Fruit fly (Drosophila melanogaster) whole organism, prepupa: ENCODE results near the gene TotM.

Experiments
- Blimp-1 ChIP-seq: fragments of 200-800 bp; sonication (Bioruptor generic); optimal IDR thresholded peaks from 3 replicates; lab custom pipeline; 2017; ENCODE audit warnings: missing biosample characterization, missing genetic modification characterization, mild to moderate bottlenecking, moderate library complexity, missing genetic modification reagents
- CG10631 ChIP-seq: fragments of 200-800 bp; sonication (Bioruptor generic); optimal IDR thresholded peaks from 2 replicates; lab custom pipeline; 2016; ENCODE audit warnings: missing biosample characterization, missing genetic modification characterization
- CG10669 ChIP-seq: fragments of 200-800 bp; sonication (Bioruptor generic); optimal IDR thresholded peaks from 3 replicates; lab custom pipeline; 2018; ENCODE audit warnings: missing biosample characterization, mild to moderate bottlenecking, missing genetic modification characterization, moderate library complexity
- CG11762 ChIP-seq: fragments of 200-800 bp; sonication (Bioruptor generic); optimal IDR thresholded peaks from 3 replicates; lab custom pipeline; 2016; ENCODE audit warnings: missing biosample characterization, missing genetic modification characterization; ENCODE audit not compliant: insufficient read depth
- CG11902 ChIP-seq: fragments of 200-800 bp; sonication (Bioruptor generic); optimal IDR thresholded peaks from 3 replicates; lab custom pipeline; 2016; ENCODE audit warnings: missing biosample characterization, missing genetic modification characterization
- CG15336 ChIP-seq: fragments of 200-800 bp; sonication (Bioruptor generic); IDR thresholded peaks from 2 replicates; pipeline ENCODE4 v1.3.6; 2022; ENCODE audit warnings: missing biosample characterization, missing genetic modification characterization
- CG1621 ChIP-seq: fragments of 200-800 bp; sonication (Bioruptor generic); optimal IDR thresholded peaks from 3 replicates; lab custom pipeline; 2018; ENCODE audit warnings: missing biosample characterization, mild to moderate bottlenecking, missing genetic modification characterization
- CG3032 ChIP-seq: fragments of 200-800 bp; optimal IDR thresholded peaks from 2 replicates; lab custom pipeline; 2019; ENCODE audit warnings: missing biosample characterization, mild to moderate bottlenecking, missing genetic modification characterization, moderate library complexity
- CG31627 ChIP-seq: fragments of 200-800 bp; sonication (Bioruptor generic); optimal IDR thresholded peaks from 3 replicates; lab custom pipeline; 2016; ENCODE audit warnings: missing biosample characterization, missing genetic modification characterization
- CG32006 ChIP-seq: fragments of 200-800 bp; sonication (Bioruptor generic); optimal IDR thresholded peaks from 3 replicates; lab custom pipeline; 2017; ENCODE audit warnings: missing biosample characterization, mild to moderate bottlenecking, missing genetic modification characterization
- CG34406 ChIP-seq: fragments of 200-800 bp; sonication (Bioruptor generic); optimal IDR thresholded peaks from 3 replicates; lab custom pipeline; 2016; ENCODE audit warnings: missing biosample characterization, missing genetic modification characterization
- CG4318 ChIP-seq: fragments of 200-800 bp; sonication (Bioruptor generic); optimal IDR thresholded peaks from 3 replicates; lab custom pipeline; 2017; ENCODE audit warnings: missing biosample characterization, mild to moderate bottlenecking, missing genetic modification characterization
- CG6163 ChIP-seq: fragments of 200-800 bp; sonication (Bioruptor generic); IDR thresholded peaks from 3 replicates; pipeline ENCODE4 v1.3.6; 2022; ENCODE audit warnings: missing biosample characterization, missing genetic modification characterization
- CG6276 ChIP-seq: fragments of 200-800 bp; sonication (Bioruptor generic); optimal IDR thresholded peaks from 2 replicates; lab custom pipeline; 2017; ENCODE audit warnings: missing biosample characterization, mild to moderate bottlenecking, missing genetic modification characterization
- CG6792 ChIP-seq: fragments of 200-800 bp; sonication (Bioruptor generic); optimal IDR thresholded peaks from 3 replicates; lab custom pipeline; 2016; ENCODE audit warnings: missing biosample characterization, missing genetic modification characterization
- CG6854 ChIP-seq: fragments of 200-800 bp; sonication (Bioruptor generic); optimal IDR thresholded peaks from 2 replicates; lab custom pipeline; 2017; ENCODE audit warnings: missing biosample characterization, mild to moderate bottlenecking, missing genetic modification characterization
- CG8119 ChIP-seq: fragments of 200-800 bp; sonication (Bioruptor generic); IDR thresholded peaks from 3 replicates; pipeline ENCODE4 v1.3.6; 2022; ENCODE audit warnings: missing biosample characterization, missing genetic modification characterization
- CG8319 ChIP-seq: fragments of 200-800 bp; sonication (Bioruptor generic); optimal IDR thresholded peaks from 3 replicates; lab custom pipeline; 2016; ENCODE audit warnings: missing biosample characterization, missing genetic modification characterization
- CG8632 ChIP-seq: fragments of 200-800 bp; sonication (Bioruptor generic); optimal IDR thresholded peaks from 3 replicates; lab custom pipeline; 2016; ENCODE audit warnings: missing biosample characterization, missing genetic modification characterization
- Eip75B ChIP-seq: fragments of 200-800 bp; sonication (Bioruptor generic); optimal IDR thresholded peaks from 3 replicates; lab custom pipeline; 2016; ENCODE audit warnings: missing biosample characterization, missing genetic modification characterization
- Eip93F ChIP-seq: fragments of 200-800 bp; sonication (Bioruptor generic); optimal IDR thresholded peaks from 2 replicates; lab custom pipeline; 2016; ENCODE audit warnings: missing biosample characterization, mild to moderate bottlenecking, missing genetic modification characterization
- Ets21C ChIP-seq: fragments of 200-800 bp; sonication (Bioruptor generic); optimal IDR thresholded peaks from 3 replicates; lab custom pipeline; 2016; ENCODE audit warnings: missing biosample characterization, missing genetic modification characterization
- Ets96B ChIP-seq: fragments of 200-800 bp; optimal IDR thresholded peaks from 2 replicates; lab custom pipeline; 2019; ENCODE audit warnings: missing biosample characterization, mild to moderate bottlenecking, missing genetic modification characterization, moderate library complexity
- Gug ChIP-seq: fragments of 200-800 bp; sonication (Bioruptor generic); IDR thresholded peaks from 2 replicates; pipeline ENCODE4 v1.3.6; 2022; ENCODE audit warnings: missing biosample characterization, missing genetic modification characterization
- Hr39 ChIP-seq: fragments of 200-800 bp; sonication (Bioruptor generic); optimal IDR thresholded peaks from 2 replicates; lab custom pipeline; 2016; ENCODE audit warnings: missing biosample characterization, missing genetic modification characterization
- Hr4 ChIP-seq: fragments of 200-800 bp; sonication (Bioruptor generic); optimal IDR thresholded peaks from 3 replicates; lab custom pipeline; 2016; ENCODE audit warnings: missing biosample characterization, missing genetic modification characterization
- Lpt ChIP-seq: fragments of 200-800 bp; sonication (Bioruptor generic); optimal IDR thresholded peaks from 3 replicates; lab custom pipeline; 2016; ENCODE audit warnings: missing biosample characterization, missing genetic modification characterization
- OdsH ChIP-seq: fragments of 200-800 bp; sonication (Bioruptor generic); optimal IDR thresholded peaks from 3 replicates; lab custom pipeline; 2016; ENCODE audit warnings: missing biosample characterization, missing genetic modification characterization
- Smox ChIP-seq: fragments of 200-800 bp; sonication (Bioruptor generic); optimal IDR thresholded peaks from 3 replicates; lab custom pipeline; 2016; ENCODE audit warnings: missing biosample characterization, missing genetic modification characterization
- Sox102F ChIP-seq: fragments of 200-800 bp; sonication (Bioruptor generic); optimal IDR thresholded peaks from 2 replicates; lab custom pipeline; 2016; ENCODE audit warnings: missing biosample characterization, mild to moderate bottlenecking, missing genetic modification characterization
- Sox14 ChIP-seq: fragments of 200-800 bp; sonication (Bioruptor generic); optimal IDR thresholded peaks from 3 replicates; lab custom pipeline; 2016; ENCODE audit warnings: missing biosample characterization, missing genetic modification characterization
- acj6 ChIP-seq: fragments of 200-800 bp; sonication (Bioruptor generic); optimal IDR thresholded peaks from 3 replicates; lab custom pipeline; 2016; ENCODE audit warnings: missing biosample characterization, missing genetic modification characterization
- dsx ChIP-seq: fragments of 200-800 bp; optimal IDR thresholded peaks from 3 replicates; lab custom pipeline; 2019; ENCODE audit warnings: missing biosample characterization, mild to moderate bottlenecking, missing genetic modification characterization, moderate library complexity; ENCODE audit not compliant: poor library complexity, severe bottlenecking
- eg ChIP-seq: fragments of 200-800 bp; sonication (Bioruptor generic); IDR thresholded peaks from 3 replicates; pipeline ENCODE4 v1.3.6; 2022; ENCODE audit warnings: missing biosample characterization, missing genetic modification characterization
- esn ChIP-seq: fragments of 200-800 bp; sonication (Bioruptor generic); optimal IDR thresholded peaks from 2 replicates; lab custom pipeline; 2016; ENCODE audit warnings: missing biosample characterization, mild to moderate bottlenecking, missing genetic modification characterization, moderate library complexity
- fd85E ChIP-seq: fragments of 200-800 bp; sonication (Bioruptor generic); optimal IDR thresholded peaks from 3 replicates; lab custom pipeline; 2016; ENCODE audit warnings: missing biosample characterization, missing genetic modification characterization
- lz ChIP-seq: fragments of 200-800 bp; sonication (Bioruptor generic); optimal IDR thresholded peaks from 3 replicates; lab custom pipeline; 2016; ENCODE audit warnings: missing biosample characterization, missing genetic modification characterization
- salr ChIP-seq, 2 experiments: fragments of 200-800 bp; sonication (Bioruptor generic); optimal IDR thresholded peaks; 3 replicates each; lab custom pipeline; 2016 to 2018; ENCODE audit warnings: missing biosample characterization in 2 of 2, missing genetic modification characterization in 2 of 2, mild to moderate bottlenecking in 1 of 2
- spab ChIP-seq: fragments of 200-800 bp; sonication (Bioruptor generic); optimal IDR thresholded peaks from 2 replicates; lab custom pipeline; 2017; ENCODE audit warnings: missing biosample characterization, mild to moderate bottlenecking, missing genetic modification characterization, missing genetic modification reagents
- ss ChIP-seq, 2 experiments: fragments of 200-800 bp; sonication (Bioruptor generic); optimal IDR thresholded peaks; 2 replicates in 1 of 2; 3 replicates in 1 of 2; lab custom pipeline; 2017 to 2018; ENCODE audit warnings: mild to moderate bottlenecking in 2 of 2, missing biosample characterization in 2 of 2, missing genetic modification characterization in 2 of 2, moderate library complexity in 1 of 2
- topi ChIP-seq: fragments of 200-800 bp; sonication (Bioruptor generic); optimal IDR thresholded peaks from 3 replicates; lab custom pipeline; 2016; ENCODE audit warnings: missing biosample characterization, missing genetic modification characterization
- vri ChIP-seq: fragments of 200-800 bp; sonication (Bioruptor generic); optimal IDR thresholded peaks from 3 replicates; lab custom pipeline; 2016; ENCODE audit warnings: missing biosample characterization, mild to moderate bottlenecking, missing genetic modification characterization

Gene TotM

DNA sequence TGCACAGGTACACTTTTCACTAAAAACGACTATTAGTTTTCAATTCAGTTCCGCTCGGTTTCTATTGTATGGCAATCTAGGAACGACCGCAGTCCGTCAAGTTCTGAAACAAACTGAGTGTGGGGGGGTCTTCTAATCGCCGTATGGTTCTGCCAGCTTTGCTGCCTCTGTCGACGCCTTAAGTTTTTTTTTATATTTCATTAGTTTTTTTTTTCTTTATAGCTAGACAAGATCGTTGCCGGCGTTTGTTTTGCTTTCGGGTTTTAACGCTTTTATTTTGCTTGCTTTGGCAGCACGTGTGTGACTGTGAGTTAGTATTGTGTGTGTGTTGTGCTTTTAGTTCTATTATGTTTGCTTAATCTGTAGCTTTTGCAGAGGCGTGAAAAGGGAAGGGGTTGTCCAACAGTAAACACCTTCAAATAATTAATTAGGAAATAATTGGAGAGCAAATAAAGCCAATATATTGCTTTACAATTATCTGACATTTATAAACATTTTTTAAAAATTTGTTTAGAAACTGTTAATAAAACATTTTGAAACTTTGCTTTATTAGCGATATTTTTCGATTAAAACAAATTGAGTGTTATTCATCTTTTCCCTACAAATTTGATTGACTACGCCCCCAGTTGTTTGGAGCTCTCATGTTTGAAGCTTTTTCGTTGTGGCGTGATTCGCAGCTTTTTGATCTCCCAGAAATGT is 12.6 kb downstream of the TotM start, which contains the start of gene Acsf2 (continued):
- peak; percentile 80 for TF ChIP-seq OdsH
- peak; percentile 23 for TF ChIP-seq Eip75B (GFP tag; lab: Kevin White, UChicago)
- no peak for TF ChIP-seq CG1621 (tag; lab: Kevin White, UChicago)
- peak; percentile 84 for TF ChIP-seq Lpt (GFP tag; lab: Kevin White, UChicago)
- peak; percentile 54 for TF ChIP-seq Sox14
- TF ChIP-seq CG11762 (GFP tag; lab: Kevin White, UChicago): peak; percentile 30
- TF ChIP-seq CG10669 (GFP tag; lab: Kevin White, UChicago): peak; percentile 9
- no peak for TF ChIP-seq CG6854 (GFP tag; lab: Kevin White, UChicago)
- peak; percentile 68 for TF ChIP-seq lz (GFP tag; lab: Kevin White, UChicago)
- TF ChIP-seq Hr4 (GFP tag; lab: Kevin White, UChicago): peak; percentile 87
- TF ChIP-seq Hr39 (GFP tag; lab: Kevin White, UChicago): peak; percentile 64
- TF ChIP-seq CG6163 (GFP tag; lab: Robert Waterston, UW): peak; percentile 84
- peak; percentile 48 for TF ChIP-seq Smox (GFP tag; lab: Kevin White, UChicago)
- peak; percentile 89 for TF ChIP-seq CG32006
- TF ChIP-seq CG31627 (GFP tag; lab: Kevin White, UChicago): peak; percentile 56
- TF ChIP-seq Gug (GFP tag; lab: Robert Waterston, UW): peak; percentile 95
- peak; percentile 31 for TF ChIP-seq CG6792 (GFP tag; lab: Kevin White, UChicago)

DNA sequence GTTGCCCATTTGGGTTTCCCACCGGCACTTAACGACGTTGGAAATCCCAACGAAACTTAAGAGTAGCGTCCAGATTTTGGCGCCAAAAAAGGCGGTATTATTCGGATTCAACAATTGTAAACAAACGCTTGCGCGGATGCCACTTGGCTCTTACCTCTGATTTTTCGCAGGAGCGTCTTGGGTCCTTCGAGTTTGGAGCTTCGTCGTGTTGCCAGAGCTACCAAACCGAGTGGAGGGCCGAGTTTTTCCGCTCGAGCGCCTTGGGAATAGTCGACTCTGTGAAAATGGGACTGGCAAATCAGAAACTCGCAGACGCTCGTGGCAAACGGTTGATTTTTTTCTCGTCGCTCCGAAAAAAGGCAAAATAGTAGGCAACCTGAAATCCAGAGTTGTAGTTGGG is 16.2 kb downstream of the TotM start, which contains the start of gene nompC:
Gene nompC, plus strand, starts transcription at position 301 of the 400 bp plus-strand sequence.
- TF ChIP-seq Ets96B (tag; lab: Kevin White, UChicago) (no peak), vri (GFP tag; lab: Kevin White, UChicago) (no peak), CG6276 (GFP tag; lab: Kevin White, UChicago) (no peak), CG1621 (tag; lab: Kevin White, UChicago) (no peak), topi (GFP tag; lab: Kevin White, UChicago) (no peak), spab (GFP tag; lab: Kevin White, UChicago) (no peak), CG11902 (GFP tag; lab: Kevin White, UChicago) (no peak), salr (GFP tag; optimal IDR thresholded peaks at IDR 0.05; lab: Kevin White, UChicago) (no peak), acj6 (GFP tag; lab: Kevin White, UChicago) (no peak), CG8632 (no peak), Blimp-1 (GFP tag; lab: Kevin White, UChicago) (no peak)

DNA sequence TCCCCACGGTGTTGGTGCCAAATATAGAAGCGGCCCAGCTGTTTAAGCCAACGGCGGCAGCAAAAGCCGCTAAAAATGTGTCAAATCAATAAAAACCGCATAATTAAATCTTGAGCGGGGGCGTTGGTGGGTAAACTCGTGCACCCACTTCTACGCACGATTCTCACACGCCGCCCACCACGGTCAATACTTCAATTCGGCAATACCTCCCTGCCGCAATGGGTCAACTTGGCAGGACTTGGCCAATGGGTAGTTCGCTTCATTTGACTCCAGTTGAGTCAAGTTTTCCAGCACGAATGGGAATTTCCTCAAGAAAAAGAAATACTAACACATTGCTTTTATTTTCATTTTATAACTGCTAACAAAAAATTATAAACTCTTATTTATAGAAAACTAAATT is 18.9 kb downstream of the TotM start:
- TF ChIP-seq acj6 (GFP tag; lab: Kevin White, UChicago): no peak
- TF ChIP-seq CG11902 (GFP tag; lab: Kevin White, UChicago): no peak
- no peak for TF ChIP-seq CG4318 (GFP tag; lab: Kevin White, UChicago)
- TF ChIP-seq CG15336 (GFP tag; lab: Robert Waterston, UW): no peak
- no peak for TF ChIP-seq Eip93F
- TF ChIP-seq CG8119 (GFP tag; lab: Robert Waterston, UW): no peak
- no peak for TF ChIP-seq Ets96B (tag; lab: Kevin White, UChicago)
- no peak for TF ChIP-seq spab (GFP tag; lab: Kevin White, UChicago)
- TF ChIP-seq esn: no peak
- TF ChIP-seq OdsH: no peak

DNA sequence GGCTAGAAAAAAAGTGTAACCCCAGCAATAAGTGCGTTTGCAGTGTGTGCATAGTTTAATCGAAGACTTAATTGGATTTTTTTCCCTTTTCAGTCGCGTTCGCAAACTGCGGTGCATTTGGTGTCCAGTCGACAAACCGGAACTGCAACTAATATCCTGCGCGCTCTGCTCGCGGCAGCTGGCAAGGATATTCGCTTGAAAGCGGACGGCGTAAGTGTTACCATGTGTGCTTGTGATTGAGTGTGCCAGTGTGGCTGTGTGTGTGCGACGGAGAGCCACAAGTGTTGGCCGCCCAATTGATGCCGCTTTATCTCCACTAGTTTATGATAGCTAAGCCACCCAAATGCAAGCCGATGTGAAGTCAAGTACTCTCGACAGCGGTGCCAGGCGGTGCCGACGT is 23.8 kb downstream of the TotM start:
- TF ChIP-seq CG3032: no peak
- no peak for TF ChIP-seq salr (GFP tag; optimal IDR thresholded peaks at IDR 0.05; lab: Kevin White, UChicago)
- no peak for TF ChIP-seq Blimp-1 (GFP tag; lab: Kevin White, UChicago)
- no peak for TF ChIP-seq ss (GFP tag; optimal IDR thresholded peaks at IDR 0.05; lab: Kevin White, UChicago)
- no peak for TF ChIP-seq CG32006
- TF ChIP-seq Eip75B (GFP tag; lab: Kevin White, UChicago): no peak
- no peak for TF ChIP-seq CG11762 (GFP tag; lab: Kevin White, UChicago)
- TF ChIP-seq CG10631: no peak
- TF ChIP-seq CG34406: no peak
- no peak for TF ChIP-seq Sox102F
- no peak for TF ChIP-seq Ets21C
- no peak for TF ChIP-seq CG8319 (GFP tag; lab: Kevin White, UChicago)
- TF ChIP-seq Eip93F: no peak
- no peak for TF ChIP-seq Gug (GFP tag; lab: Robert Waterston, UW)
- TF ChIP-seq eg (GFP tag; lab: Robert Waterston, UW): no peak
- TF ChIP-seq dsx (GFP tag; lab: Kevin White, UChicago): no peak
- no peak for TF ChIP-seq fd85E
- no peak for TF ChIP-seq CG6792 (GFP tag; lab: Kevin White, UChicago)
- TF ChIP-seq spab (GFP tag; lab: Kevin White, UChicago): no peak
